Fruit fly (Drosophila melanogaster) whole organism, prepupa: ENCODE data around the gene IP3K2.

Source experiments
- Blimp-1 ChIP-seq: fragments of 200-800 bp; sonication (Bioruptor generic); optimal IDR thresholded peaks from 3 replicates; lab custom pipeline; 2017; ENCODE audit warnings: missing biosample characterization, missing genetic modification characterization, mild to moderate bottlenecking, moderate library complexity, missing genetic modification reagents
- CG10669 ChIP-seq: fragments of 200-800 bp; sonication (Bioruptor generic); optimal IDR thresholded peaks from 3 replicates; lab custom pipeline; 2018; ENCODE audit warnings: missing biosample characterization, mild to moderate bottlenecking, missing genetic modification characterization, moderate library complexity
- CG11294 ChIP-seq: fragments of 200-800 bp; sonication (Bioruptor generic); IDR thresholded peaks from 2 replicates; pipeline ENCODE4 v1.3.6; 2022; ENCODE audit warnings: missing biosample characterization, missing genetic modification characterization
- CG11762 ChIP-seq: fragments of 200-800 bp; sonication (Bioruptor generic); optimal IDR thresholded peaks from 3 replicates; lab custom pipeline; 2016; ENCODE audit warnings: missing biosample characterization, missing genetic modification characterization; ENCODE audit not compliant: insufficient read depth
- CG15336 ChIP-seq: fragments of 200-800 bp; sonication (Bioruptor generic); IDR thresholded peaks from 2 replicates; pipeline ENCODE4 v1.3.6; 2022; ENCODE audit warnings: missing biosample characterization, missing genetic modification characterization
- CG1621 ChIP-seq: fragments of 200-800 bp; sonication (Bioruptor generic); optimal IDR thresholded peaks from 3 replicates; lab custom pipeline; 2018; ENCODE audit warnings: missing biosample characterization, mild to moderate bottlenecking, missing genetic modification characterization
- CG16779 ChIP-seq: fragments of 200-800 bp; sonication (Bioruptor generic); optimal IDR thresholded peaks from 3 replicates; lab custom pipeline; 2017; ENCODE audit warnings: missing biosample characterization, mild to moderate bottlenecking, missing genetic modification characterization
- CG3032 ChIP-seq: fragments of 200-800 bp; optimal IDR thresholded peaks from 2 replicates; lab custom pipeline; 2019; ENCODE audit warnings: missing biosample characterization, mild to moderate bottlenecking, missing genetic modification characterization, moderate library complexity
- CG31627 ChIP-seq: fragments of 200-800 bp; sonication (Bioruptor generic); optimal IDR thresholded peaks from 3 replicates; lab custom pipeline; 2016; ENCODE audit warnings: missing biosample characterization, missing genetic modification characterization
- CG32006 ChIP-seq: fragments of 200-800 bp; sonication (Bioruptor generic); optimal IDR thresholded peaks from 3 replicates; lab custom pipeline; 2017; ENCODE audit warnings: missing biosample characterization, mild to moderate bottlenecking, missing genetic modification characterization
- CG34406 ChIP-seq: fragments of 200-800 bp; sonication (Bioruptor generic); optimal IDR thresholded peaks from 3 replicates; lab custom pipeline; 2016; ENCODE audit warnings: missing biosample characterization, missing genetic modification characterization
- CG3919 ChIP-seq: fragments of 200-800 bp; sonication (Bioruptor generic); optimal IDR thresholded peaks from 3 replicates; lab custom pipeline; 2016; ENCODE audit warnings: missing biosample characterization, missing genetic modification characterization
- CG4318 ChIP-seq: fragments of 200-800 bp; sonication (Bioruptor generic); optimal IDR thresholded peaks from 3 replicates; lab custom pipeline; 2017; ENCODE audit warnings: missing biosample characterization, mild to moderate bottlenecking, missing genetic modification characterization
- CG6163 ChIP-seq: fragments of 200-800 bp; sonication (Bioruptor generic); IDR thresholded peaks from 3 replicates; pipeline ENCODE4 v1.3.6; 2022; ENCODE audit warnings: missing biosample characterization, missing genetic modification characterization
- CG6276 ChIP-seq: fragments of 200-800 bp; sonication (Bioruptor generic); optimal IDR thresholded peaks from 2 replicates; lab custom pipeline; 2017; ENCODE audit warnings: missing biosample characterization, mild to moderate bottlenecking, missing genetic modification characterization
- CG6792 ChIP-seq: fragments of 200-800 bp; sonication (Bioruptor generic); optimal IDR thresholded peaks from 3 replicates; lab custom pipeline; 2016; ENCODE audit warnings: missing biosample characterization, missing genetic modification characterization
- CG6808 ChIP-seq: fragments of 200-800 bp; sonication (Bioruptor generic); optimal IDR thresholded peaks from 3 replicates; lab custom pipeline; 2017; ENCODE audit warnings: missing biosample characterization, missing genetic modification characterization, mild to moderate bottlenecking, moderate library complexity, missing genetic modification reagents
- CG8119 ChIP-seq: fragments of 200-800 bp; sonication (Bioruptor generic); IDR thresholded peaks from 3 replicates; pipeline ENCODE4 v1.3.6; 2022; ENCODE audit warnings: missing biosample characterization, missing genetic modification characterization
- CG8319 ChIP-seq: fragments of 200-800 bp; sonication (Bioruptor generic); optimal IDR thresholded peaks from 3 replicates; lab custom pipeline; 2016; ENCODE audit warnings: missing biosample characterization, missing genetic modification characterization
- CG9139 ChIP-seq: fragments of 200-800 bp; sonication (Bioruptor generic); optimal IDR thresholded peaks from 3 replicates; lab custom pipeline; 2017; ENCODE audit warnings: missing biosample characterization, mild to moderate bottlenecking, missing genetic modification characterization
- Eip75B ChIP-seq: fragments of 200-800 bp; sonication (Bioruptor generic); optimal IDR thresholded peaks from 3 replicates; lab custom pipeline; 2016; ENCODE audit warnings: missing biosample characterization, missing genetic modification characterization
- Eip78C ChIP-seq: fragments of 200-800 bp; sonication (Bioruptor generic); peaks from one replicate; lab custom pipeline; 2016; ENCODE audit warnings: missing biosample characterization, missing genetic modification characterization
- Eip93F ChIP-seq: fragments of 200-800 bp; sonication (Bioruptor generic); optimal IDR thresholded peaks from 2 replicates; lab custom pipeline; 2016; ENCODE audit warnings: missing biosample characterization, mild to moderate bottlenecking, missing genetic modification characterization
- Ets21C ChIP-seq: fragments of 200-800 bp; sonication (Bioruptor generic); optimal IDR thresholded peaks from 3 replicates; lab custom pipeline; 2016; ENCODE audit warnings: missing biosample characterization, missing genetic modification characterization
- Ets96B ChIP-seq: fragments of 200-800 bp; optimal IDR thresholded peaks from 2 replicates; lab custom pipeline; 2019; ENCODE audit warnings: missing biosample characterization, mild to moderate bottlenecking, missing genetic modification characterization, moderate library complexity
- Gug ChIP-seq: fragments of 200-800 bp; sonication (Bioruptor generic); IDR thresholded peaks from 2 replicates; pipeline ENCODE4 v1.3.6; 2022; ENCODE audit warnings: missing biosample characterization, missing genetic modification characterization
- Hr39 ChIP-seq: fragments of 200-800 bp; sonication (Bioruptor generic); optimal IDR thresholded peaks from 2 replicates; lab custom pipeline; 2016; ENCODE audit warnings: missing biosample characterization, missing genetic modification characterization
- Hr4 ChIP-seq: fragments of 200-800 bp; sonication (Bioruptor generic); optimal IDR thresholded peaks from 3 replicates; lab custom pipeline; 2016; ENCODE audit warnings: missing biosample characterization, missing genetic modification characterization
- Met ChIP-seq: fragments of 200-800 bp; sonication (Bioruptor generic); optimal IDR thresholded peaks from 3 replicates; lab custom pipeline; 2016; ENCODE audit warnings: missing biosample characterization, missing genetic modification characterization
- Smox ChIP-seq: fragments of 200-800 bp; sonication (Bioruptor generic); optimal IDR thresholded peaks from 3 replicates; lab custom pipeline; 2016; ENCODE audit warnings: missing biosample characterization, missing genetic modification characterization
- Sox14 ChIP-seq: fragments of 200-800 bp; sonication (Bioruptor generic); optimal IDR thresholded peaks from 3 replicates; lab custom pipeline; 2016; ENCODE audit warnings: missing biosample characterization, missing genetic modification characterization
- Sox15 ChIP-seq: fragments of 200-800 bp; sonication (Bioruptor generic); optimal IDR thresholded peaks from 3 replicates; lab custom pipeline; 2016; ENCODE audit warnings: missing biosample characterization, missing genetic modification characterization
- achi ChIP-seq: fragments of 200-800 bp; sonication (Bioruptor generic); optimal IDR thresholded peaks from 3 replicates; lab custom pipeline; 2016; ENCODE audit warnings: missing biosample characterization, missing genetic modification characterization
- acj6 ChIP-seq: fragments of 200-800 bp; sonication (Bioruptor generic); optimal IDR thresholded peaks from 3 replicates; lab custom pipeline; 2016; ENCODE audit warnings: missing biosample characterization, missing genetic modification characterization
- cyc ChIP-seq: fragments of 200-800 bp; sonication (Bioruptor generic); optimal IDR thresholded peaks from 3 replicates; lab custom pipeline; 2016; ENCODE audit warnings: missing biosample characterization, missing genetic modification characterization
- dac ChIP-seq: fragments of 200-800 bp; sonication (Bioruptor generic); optimal IDR thresholded peaks from 2 replicates; lab custom pipeline; 2017; ENCODE audit warnings: missing biosample characterization, mild to moderate bottlenecking, missing genetic modification characterization
- eg ChIP-seq: fragments of 200-800 bp; sonication (Bioruptor generic); IDR thresholded peaks from 3 replicates; pipeline ENCODE4 v1.3.6; 2022; ENCODE audit warnings: missing biosample characterization, missing genetic modification characterization
- esn ChIP-seq: fragments of 200-800 bp; sonication (Bioruptor generic); optimal IDR thresholded peaks from 2 replicates; lab custom pipeline; 2016; ENCODE audit warnings: missing biosample characterization, mild to moderate bottlenecking, missing genetic modification characterization, moderate library complexity
- fd59A ChIP-seq: fragments of 200-800 bp; sonication (Bioruptor generic); optimal IDR thresholded peaks from 2 replicates; lab custom pipeline; 2017; ENCODE audit warnings: missing biosample characterization, mild to moderate bottlenecking, missing genetic modification characterization, missing genetic modification reagents
- fd85E ChIP-seq: fragments of 200-800 bp; sonication (Bioruptor generic); optimal IDR thresholded peaks from 3 replicates; lab custom pipeline; 2016; ENCODE audit warnings: missing biosample characterization, missing genetic modification characterization
- fkh ChIP-seq: fragments of 200-800 bp; sonication (Bioruptor generic); optimal IDR thresholded peaks from 3 replicates; lab custom pipeline; 2017; ENCODE audit warnings: missing biosample characterization, mild to moderate bottlenecking, missing genetic modification characterization, moderate library complexity
- lz ChIP-seq: fragments of 200-800 bp; sonication (Bioruptor generic); optimal IDR thresholded peaks from 3 replicates; lab custom pipeline; 2016; ENCODE audit warnings: missing biosample characterization, missing genetic modification characterization
- net ChIP-seq: fragments of 200-800 bp; sonication (Bioruptor generic); optimal IDR thresholded peaks from 3 replicates; lab custom pipeline; 2016; ENCODE audit warnings: missing biosample characterization, missing genetic modification characterization
- pdm3 ChIP-seq: fragments of 200-800 bp; sonication (Bioruptor generic); optimal IDR thresholded peaks from 3 replicates; lab custom pipeline; 2016; ENCODE audit warnings: missing biosample characterization, missing genetic modification characterization
- salr ChIP-seq, 2 experiments: fragments of 200-800 bp; sonication (Bioruptor generic); optimal IDR thresholded peaks; 3 replicates each; lab custom pipeline; 2016 to 2018; ENCODE audit warnings: missing biosample characterization in 2 of 2, missing genetic modification characterization in 2 of 2, mild to moderate bottlenecking in 1 of 2
- spab ChIP-seq: fragments of 200-800 bp; sonication (Bioruptor generic); optimal IDR thresholded peaks from 2 replicates; lab custom pipeline; 2017; ENCODE audit warnings: missing biosample characterization, mild to moderate bottlenecking, missing genetic modification characterization, missing genetic modification reagents
- ss ChIP-seq, 2 experiments: fragments of 200-800 bp; sonication (Bioruptor generic); optimal IDR thresholded peaks; 2 replicates in 1 of 2; 3 replicates in 1 of 2; lab custom pipeline; 2017 to 2018; ENCODE audit warnings: mild to moderate bottlenecking in 2 of 2, missing biosample characterization in 2 of 2, missing genetic modification characterization in 2 of 2, moderate library complexity in 1 of 2
- svp ChIP-seq: fragments of 200-800 bp; sonication (Bioruptor generic); peaks from one replicate; lab custom pipeline; 2016; ENCODE audit warnings: missing biosample characterization, missing genetic modification characterization
- vri ChIP-seq: fragments of 200-800 bp; sonication (Bioruptor generic); optimal IDR thresholded peaks from 3 replicates; lab custom pipeline; 2016; ENCODE audit warnings: missing biosample characterization, mild to moderate bottlenecking, missing genetic modification characterization

The IP3K2 gene

DNA sequence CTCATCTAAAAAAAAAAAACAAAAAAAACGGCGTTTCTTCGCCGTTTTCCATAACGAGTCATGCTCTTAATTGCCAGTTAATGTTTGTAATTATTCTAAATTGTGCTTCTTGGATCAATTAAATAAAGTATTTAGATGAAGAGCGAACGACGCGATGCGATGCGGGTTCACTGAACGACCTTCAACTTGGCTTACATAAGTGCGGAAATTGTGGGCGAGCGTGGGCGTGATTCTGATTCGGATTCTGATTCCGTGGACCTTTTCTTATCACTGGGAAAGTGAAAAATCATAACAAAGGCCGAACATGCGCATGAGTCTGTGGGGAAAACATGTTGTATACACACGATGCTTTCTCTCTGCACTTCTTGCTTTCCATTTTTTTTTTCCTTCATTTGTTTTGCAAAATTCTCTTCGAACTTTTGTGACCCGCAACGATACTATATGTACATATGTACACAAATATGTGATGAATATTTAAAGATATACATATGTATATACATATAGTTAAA, 72.1 kb downstream of the IP3K2 start:
- peak; percentile 4 for TF ChIP-seq Eip78C (GFP tag; lab: Kevin White, UChicago)
- no peak for TF ChIP-seq acj6 (GFP tag; lab: Kevin White, UChicago)
- TF ChIP-seq vri (GFP tag; lab: Kevin White, UChicago) = peak; percentile 15
- TF ChIP-seq CG11762 (GFP tag; lab: Kevin White, UChicago) = no peak
- TF ChIP-seq fkh (GFP tag; lab: Kevin White, UChicago) = no peak
- no peak for TF ChIP-seq Smox (GFP tag; lab: Kevin White, UChicago)
- peak; percentile 66 for TF ChIP-seq svp (GFP tag; lab: Kevin White, UChicago)
- no peak for TF ChIP-seq achi (GFP tag; lab: Kevin White, UChicago)
- TF ChIP-seq Eip93F (GFP tag; lab: Kevin White, UChicago) = no peak

- TF ChIP-seq CG6276 (GFP tag; lab: Kevin White, UChicago) (peak; percentile 34), CG16779 (peak; percentile 21), Gug (GFP tag; lab: Robert Waterston, UW) (peak; percentile 48; the same call in 1 of the 2 replicates), CG3032 (tag; lab: Kevin White, UChicago) (peak; percentile 46), Hr39 (GFP tag; lab: Kevin White, UChicago) (peak; percentile 39), spab (GFP tag; lab: Kevin White, UChicago) (peak; percentile 32), Ets21C (GFP tag; lab: Kevin White, UChicago) (no peak), CG6792 (GFP tag; lab: Kevin White, UChicago) (peak; percentile 36), Met (peak; percentile 47), Sox15 (GFP tag; lab: Kevin White, UChicago) (peak; percentile 16), CG31627 (peak; percentile 35), net (GFP tag; lab: Kevin White, UChicago) (peak; percentile 57), CG1621 (peak; percentile 49), CG8319 (peak; percentile 14), salr (GFP tag; optimal IDR thresholded peaks at IDR 0.05; lab: Kevin White, UChicago) (peak in 1 of 2 experiments; percentile 15), CG9139 (GFP tag; lab: Kevin White, UChicago) (no peak), CG6808 (GFP tag; lab: Kevin White, UChicago) (peak; percentile 5), CG6163 (peak; percentile 68), dac (GFP tag; lab: Kevin White, UChicago) (peak; percentile 14), CG15336 (GFP tag; lab: Robert Waterston, UW) (peak; percentile 52), eg (peak; percentile 47; the same call in 1 of the 3 replicates), vri (GFP tag; lab: Kevin White, UChicago) (peak; percentile 16), achi (GFP tag; lab: Kevin White, UChicago) (peak; percentile 58), CG32006 (GFP tag; lab: Kevin White, UChicago) (peak; percentile 61), Blimp-1 (GFP tag; lab: Kevin White, UChicago) (no peak), ss (GFP tag; optimal IDR thresholded peaks at IDR 0.05; lab: Kevin White, UChicago) (peak in 1 of 2 experiments; percentile 25), Smox (GFP tag; lab: Kevin White, UChicago) (peak; percentile 37), fd85E (GFP tag; lab: Kevin White, UChicago) (no peak), CG8119 (GFP tag; lab: Robert Waterston, UW) (peak; percentile 44; the same call in 1 of the 3 replicates), Hr4 (peak; percentile 55), CG34406 (peak; percentile 22), cyc (GFP tag; lab: Kevin White, UChicago) (peak; percentile 12), fd59A (peak; percentile 32), Sox14 (peak; percentile 44), esn (GFP tag; lab: Kevin White, UChicago) (peak; percentile 39), lz (GFP tag; lab: Kevin White, UChicago) (peak; percentile 13), pdm3 (GFP tag; lab: Kevin White, UChicago) (peak; percentile 69), CG4318 (GFP tag; lab: Kevin White, UChicago) (peak; percentile 28), CG11294 (no peak), Ets96B (tag; lab: Kevin White, UChicago) (peak; percentile 47), Eip93F (GFP tag; lab: Kevin White, UChicago) (no peak), CG10669 (GFP tag; lab: Kevin White, UChicago) (peak; percentile 61), Eip75B (GFP tag; lab: Kevin White, UChicago) (peak; percentile 51), CG3919 (GFP tag; lab: Kevin White, UChicago) (peak; percentile 53)
Observed at dm6 chrX:13376520-13376919, 73.1 kb downstream of the IP3K2 start.
